Worm (Caenorhabditis elegans): Measurements from ENCODE around the gene mtl-1.

ce11 chrV:6683740-6684139, 7.9 kb downstream of the mtl-1 start:
- no peak for TF ChIP-seq nhr-11 (tag; optimal IDR thresholded peaks at IDR 0.05)
- no peak for TF ChIP-seq tbx-2 (tag; optimal IDR thresholded peaks at IDR 0.05)
- no peak for TF ChIP-seq pqm-1 (tag; optimal IDR thresholded peaks at IDR 0.05)
- no peak for TF ChIP-seq zip-5 (tag; optimal IDR thresholded peaks at IDR 0.05)
